Fruit fly (Drosophila melanogaster) whole organism, wandering third instar larva: ENCODE data around the gene CG9515.

Experiments
- Abd-B ChIP-seq: fragments of >200 bp; optimal IDR thresholded peaks from 2 replicates; lab custom pipeline; 2017; ENCODE audit warnings: missing biosample characterization, missing genetic modification characterization
- CG32264 ChIP-seq: fragments of 200-800 bp; sonication (Bioruptor generic); optimal IDR thresholded peaks from 2 replicates; lab custom pipeline; 2016; ENCODE audit warnings: missing biosample characterization, missing genetic modification characterization
- CG9705 ChIP-seq: fragments of 200-800 bp; sonication (Bioruptor generic); optimal IDR thresholded peaks from 2 replicates; lab custom pipeline; 2018; ENCODE audit warnings: missing biosample characterization, mild to moderate bottlenecking, missing genetic modification characterization
- CrebA ChIP-seq: fragments of 200-800 bp; sonication (Bioruptor generic); optimal IDR thresholded peaks from 2 replicates; lab custom pipeline; 2016; ENCODE audit warnings: missing biosample characterization, mild to moderate bottlenecking, missing genetic modification characterization, borderline replicate concordance
- Dfd ChIP-seq: fragments of >200 bp; optimal IDR thresholded peaks from 2 replicates; lab custom pipeline; 2017; ENCODE audit warnings: missing biosample characterization, missing genetic modification characterization
- Dif ChIP-seq: fragments of 200-275, 200-300 bp; sonication (Bioruptor generic); optimal IDR thresholded peaks from 2 replicates; lab custom pipeline; 2018; ENCODE audit warnings: missing biosample characterization, missing genetic modification characterization; ENCODE audit not compliant: partially characterized antibody
- GATAd ChIP-seq: sonication (Bioruptor generic); optimal IDR thresholded peaks from 2 replicates; lab custom pipeline; 2016; ENCODE audit warnings: missing biosample characterization, missing genetic modification characterization
- HLH106 ChIP-seq: fragments of 200-800 bp; optimal IDR thresholded peaks from 3 replicates; lab custom pipeline; 2019; ENCODE audit warnings: missing biosample characterization, mild to moderate bottlenecking, missing genetic modification characterization, moderate library complexity
- Hnf4 ChIP-seq: fragments of 200-800 bp; sonication (Bioruptor generic); optimal IDR thresholded peaks from 2 replicates; lab custom pipeline; 2016; ENCODE audit warnings: missing biosample characterization, mild to moderate bottlenecking, missing genetic modification characterization
- Hr78 ChIP-seq: fragments of >200 bp; optimal IDR thresholded peaks from 2 replicates; lab custom pipeline; 2017; ENCODE audit warnings: missing biosample characterization, missing genetic modification characterization
- Hr83 ChIP-seq: fragments of 200-300 bp; sonication (Bioruptor generic); optimal IDR thresholded peaks from 2 replicates; lab custom pipeline; 2016; ENCODE audit warnings: missing biosample characterization, mild to moderate bottlenecking, missing genetic modification characterization, moderate library complexity; ENCODE audit not compliant: poor library complexity, severe bottlenecking
- Jra ChIP-seq: sonication (Bioruptor generic); optimal IDR thresholded peaks from 2 replicates; lab custom pipeline; 2016; ENCODE audit warnings: missing biosample characterization, missing genetic modification characterization
- Mio ChIP-seq: sonication (Bioruptor generic); optimal IDR thresholded peaks from 2 replicates; lab custom pipeline; 2016; ENCODE audit warnings: missing biosample characterization, missing genetic modification characterization
- Myc ChIP-seq: fragments of >200 bp; optimal IDR thresholded peaks from 2 replicates; lab custom pipeline; 2017
- N ChIP-seq: fragments of >200 bp; optimal IDR thresholded peaks from 2 replicates; lab custom pipeline; 2018; ENCODE audit warnings: missing biosample characterization, missing external identifiers, missing genetic modification characterization
- OdsH ChIP-seq: fragments of 200-800 bp; sonication (Bioruptor generic); optimal IDR thresholded peaks from 2 replicates; lab custom pipeline; 2016; ENCODE audit warnings: missing biosample characterization, mild to moderate bottlenecking, missing genetic modification characterization
- Rel ChIP-seq, 2 experiments: fragments of 200-800 bp; sonication (Bioruptor generic) in 1 of 2; optimal IDR thresholded peaks; 2 replicates in 1 of 2; 3 replicates in 1 of 2; lab custom pipeline; 2016 to 2019; ENCODE audit warnings: mild to moderate bottlenecking in 2 of 2, missing biosample characterization in 2 of 2, missing genetic modification characterization in 2 of 2, moderate library complexity in 1 of 2
- Sp1 ChIP-seq: fragments of 200-800 bp; sonication (Bioruptor generic); optimal IDR thresholded peaks from 3 replicates; lab custom pipeline; 2019; ENCODE audit warnings: missing biosample characterization, mild to moderate bottlenecking, missing genetic modification characterization, moderate library complexity
- Vsx2 ChIP-seq: fragments of 200-300, 225-300 bp; sonication (Bioruptor generic); optimal IDR thresholded peaks from 2 replicates; lab custom pipeline; 2018; ENCODE audit warnings: missing biosample characterization, missing genetic modification characterization; ENCODE audit not compliant: partially characterized antibody
- br ChIP-seq: fragments of 200-800 bp; sonication (Bioruptor generic); optimal IDR thresholded peaks from 2 replicates; lab custom pipeline; 2016; ENCODE audit warnings: missing biosample characterization, missing genetic modification characterization
- brk ChIP-seq: fragments of 200-800 bp; sonication (Bioruptor generic); optimal IDR thresholded peaks from 2 replicates; lab custom pipeline; 2016; ENCODE audit warnings: missing biosample characterization, mild to moderate bottlenecking, missing genetic modification characterization
- dl ChIP-seq, 2 experiments: fragments of 175-275, 200-275 bp in 1 of 2; fragments of 200-275 bp in 1 of 2; sonication (Bioruptor generic); optimal IDR thresholded peaks; lab custom pipeline; 2018; ENCODE audit warnings: mild to moderate bottlenecking in 2 of 2, missing biosample characterization in 2 of 2, missing genetic modification characterization in 2 of 2, moderate library complexity in 2 of 2; ENCODE audit not compliant: partially characterized antibody in 2 of 2, insufficient read depth in 1 of 2
- dmrt93B ChIP-seq: fragments of 200-800 bp; sonication (Bioruptor generic); optimal IDR thresholded peaks from 2 replicates; lab custom pipeline; 2018; ENCODE audit warnings: missing biosample characterization, mild to moderate bottlenecking, missing genetic modification characterization
- dsf ChIP-seq: sonication (Bioruptor generic); optimal IDR thresholded peaks from 2 replicates; lab custom pipeline; 2016; ENCODE audit warnings: missing biosample characterization, missing genetic modification characterization, borderline replicate concordance
- ey ChIP-seq: fragments of 200-800 bp; sonication (Bioruptor generic); optimal IDR thresholded peaks from 2 replicates; lab custom pipeline; 2016; ENCODE audit warnings: missing biosample characterization, missing genetic modification characterization
- foxo ChIP-seq, 2 experiments: fragments of 200-800 bp; sonication (Bioruptor generic); optimal IDR thresholded peaks; 2 replicates in 1 of 2; 3 replicates in 1 of 2; lab custom pipeline; 2016 to 2017; ENCODE audit warnings: missing biosample characterization in 2 of 2, missing genetic modification characterization in 2 of 2
- fru ChIP-seq: fragments of 200-800 bp; sonication (Bioruptor generic); optimal IDR thresholded peaks from 3 replicates; lab custom pipeline; 2016; ENCODE audit warnings: missing biosample characterization, mild to moderate bottlenecking, missing genetic modification characterization
- h ChIP-seq: fragments of 200-800 bp; sonication (Bioruptor generic); optimal IDR thresholded peaks from 3 replicates; lab custom pipeline; 2016; ENCODE audit warnings: missing biosample characterization, mild to moderate bottlenecking, missing genetic modification characterization
- jim ChIP-seq: fragments of 175-275, 200-325 bp; sonication (Bioruptor generic); optimal IDR thresholded peaks from 2 replicates; lab custom pipeline; 2016; ENCODE audit warnings: missing biosample characterization, mild to moderate bottlenecking, missing genetic modification characterization
- lola ChIP-seq: fragments of >200 bp; optimal IDR thresholded peaks from 2 replicates; lab custom pipeline; 2017; ENCODE audit warnings: missing biosample characterization, missing genetic modification characterization
- pan ChIP-seq: fragments of >200 bp; optimal IDR thresholded peaks from 2 replicates; lab custom pipeline; 2017
- psq ChIP-seq: fragments of 200-800 bp; sonication (Bioruptor generic); optimal IDR thresholded peaks from 3 replicates; lab custom pipeline; 2017; ENCODE audit warnings: missing biosample characterization, mild to moderate bottlenecking, missing genetic modification characterization, moderate library complexity
- rgr ChIP-seq: fragments of 200-800 bp; sonication (Bioruptor generic); optimal IDR thresholded peaks from 3 replicates; lab custom pipeline; 2016; ENCODE audit warnings: missing biosample characterization, mild to moderate bottlenecking, missing genetic modification characterization
- sage ChIP-seq: fragments of 200-800 bp; sonication (Bioruptor generic); optimal IDR thresholded peaks from 2 replicates; lab custom pipeline; 2016; ENCODE audit warnings: missing biosample characterization, mild to moderate bottlenecking, missing genetic modification characterization
- sv ChIP-seq: fragments of 200-800 bp; sonication (Bioruptor generic); optimal IDR thresholded peaks from 3 replicates; lab custom pipeline; 2016; ENCODE audit warnings: missing biosample characterization, missing genetic modification characterization
- tai ChIP-seq: sonication (Bioruptor generic); optimal IDR thresholded peaks from 2 replicates; lab custom pipeline; 2016; ENCODE audit warnings: missing biosample characterization, missing genetic modification characterization
- usp ChIP-seq: fragments of >200 bp; optimal IDR thresholded peaks from 2 replicates; lab custom pipeline; 2017; ENCODE audit warnings: missing biosample characterization, missing genetic modification characterization
- woc ChIP-seq: sonication (Bioruptor generic); optimal IDR thresholded peaks from 2 replicates; lab custom pipeline; 2016; ENCODE audit warnings: missing biosample characterization, mild to moderate bottlenecking, missing genetic modification characterization

CG9515 gene

DNA sequence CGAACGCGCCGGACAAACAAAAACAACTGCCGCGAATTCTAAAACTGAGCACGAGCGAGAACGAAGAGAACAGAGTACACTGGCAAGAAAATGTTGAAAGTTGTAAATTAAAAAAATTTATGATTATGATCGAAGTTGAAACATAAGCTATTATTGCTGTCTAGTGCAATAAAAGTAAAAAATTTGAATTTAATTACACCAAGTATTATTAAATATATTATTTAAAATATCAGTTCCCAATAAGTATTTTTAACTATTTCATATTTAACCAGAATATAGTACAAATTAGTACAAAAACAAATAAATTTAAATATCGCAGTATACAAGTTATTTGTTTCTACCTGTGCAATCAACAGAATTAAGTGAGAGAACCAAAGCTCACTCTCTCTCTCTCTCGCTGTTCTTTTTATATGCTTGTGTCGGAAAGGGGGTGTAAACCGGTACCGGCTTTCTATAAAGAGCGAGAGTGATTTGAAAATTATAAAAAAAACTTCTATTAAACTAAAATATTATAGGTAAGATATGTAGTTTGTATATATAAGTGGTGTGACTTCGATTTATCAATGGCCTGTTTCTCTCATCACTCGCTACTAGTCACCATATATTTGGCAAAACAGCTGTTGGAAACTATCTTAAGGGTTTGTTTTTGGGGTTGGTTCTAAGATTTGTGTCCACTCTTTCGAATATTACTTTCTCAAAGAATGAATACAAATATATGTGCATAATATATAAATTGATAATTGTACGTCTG lies 8.3 kb upstream of the CG9515 start, which contains the start of gene C1GalTA:
C1GalTA (minus strand) TSS at position 33 of the 751 bp plus-strand sequence.
- TF ChIP-seq dmrt93B (GFP tag; lab: Kevin White, UChicago) (peak; percentile 96), CG9705 (GFP tag; lab: Kevin White, UChicago) (peak; percentile 92), jim (no peak), sage (peak; percentile 29), Jra (GFP tag; lab: Kevin White, UChicago) (peak; percentile 36), rgr (peak; percentile 96), psq (GFP tag; lab: Kevin White, UChicago) (peak; percentile 96), Hr83 (GFP tag; lab: Kevin White, UChicago) (no peak), dsf (GFP tag; lab: Kevin White, UChicago) (no peak), brk (GFP tag; lab: Kevin White, UChicago) (peak; percentile 88), Mio (GFP tag; lab: Kevin White, UChicago) (no peak), h (GFP tag; lab: Kevin White, UChicago) (peak; percentile 88), tai (GFP tag; lab: Kevin White, UChicago) (peak; percentile 41), ey (GFP tag; lab: Kevin White, UChicago) (peak; percentile 69), Dif (GFP tag; lab: Kevin White, UChicago) (peak; percentile 70), foxo (GFP tag; optimal IDR thresholded peaks at IDR 0.05; lab: Kevin White, UChicago) (peak in 1 of 2 experiments; percentile 98), Myc (lab: Kevin White, UChicago) (no peak), Vsx2 (GFP tag; lab: Kevin White, UChicago) (no peak), HLH106 (peak; percentile 99), CrebA (GFP tag; lab: Kevin White, UChicago) (no peak), Abd-B (no peak), Hnf4 (GFP tag; lab: Kevin White, UChicago) (peak; percentile 83), OdsH (GFP tag; lab: Kevin White, UChicago) (peak; percentile 98), N (GFP tag; lab: Kevin White, UChicago) (no peak), woc (GFP tag; lab: Kevin White, UChicago) (peak; percentile 69), lola (GFP tag; lab: Kevin White, UChicago) (no peak), sv (GFP tag; lab: Kevin White, UChicago) (peak; percentile 87), Dfd (GFP tag; lab: Kevin White, UChicago) (peak; percentile 80), Hr78 (GFP tag; lab: Kevin White, UChicago) (no peak), pan (no peak), Rel (GFP tag; optimal IDR thresholded peaks at IDR 0.05; lab: Kevin White, UChicago) (peak; percentile 65), Rel (tag; optimal IDR thresholded peaks at IDR 0.05; lab: Kevin White, UChicago) (peak; percentile 90), CG32264 (no peak), br (GFP tag; lab: Kevin White, UChicago) (peak; percentile 81), GATAd (GFP tag; lab: Kevin White, UChicago) (no peak), dl (GFP tag; optimal IDR thresholded peaks at IDR 0.05; lab: Kevin White, UChicago; ENCODE audit: insufficient read depth in 1 of 2, partially characterized antibody in 2 of 2) (peak; percentile 36 to 42), Sp1 (GFP tag; lab: Kevin White, UChicago) (peak; percentile 99), fru (GFP tag; lab: Kevin White, UChicago) (peak; percentile 88), usp (no peak)
- TF ChIP-seq, all 38 proteins: peak for 23
